Fruit fly (Drosophila melanogaster) whole organism, pupa: Measurements from ENCODE around the gene mthl10.

Source experiments
- CG34367 ChIP-seq: fragments of 200-800 bp; sonication (Bioruptor generic); optimal IDR thresholded peaks from 2 replicates; lab custom pipeline; 2018; ENCODE audit warnings: missing biosample characterization, mild to moderate bottlenecking, missing genetic modification characterization
- CG9948 ChIP-seq: fragments of 200-800 bp; sonication (Bioruptor generic); optimal IDR thresholded peaks from 2 replicates; lab custom pipeline; 2018; ENCODE audit warnings: missing biosample characterization, mild to moderate bottlenecking, missing genetic modification characterization, moderate library complexity
- EcR ChIP-seq: fragments of 200-800 bp; sonication (Bioruptor generic); optimal IDR thresholded peaks from 3 replicates; lab custom pipeline; 2019; ENCODE audit warnings: missing biosample characterization, missing genetic modification characterization, mild to moderate bottlenecking, moderate library complexity, missing genetic modification reagents
- Ets98B ChIP-seq: fragments of 200-800 bp; sonication (Bioruptor generic); IDR thresholded peaks from 2 replicates; pipeline ENCODE4 v1.3.6; 2022; ENCODE audit warnings: missing biosample characterization, missing genetic modification characterization
- Pif1A ChIP-seq: fragments of 200-800 bp; sonication (Bioruptor generic); optimal IDR thresholded peaks from 3 replicates; lab custom pipeline; 2016; ENCODE audit warnings: missing biosample characterization, missing genetic modification characterization
- fd96Ca ChIP-seq: fragments of 200-800 bp; sonication (Bioruptor generic); IDR thresholded peaks from 3 replicates; pipeline ENCODE4 v1.3.6; 2022; ENCODE audit warnings: missing biosample characterization, missing genetic modification characterization

- no peak for TF ChIP-seq Ets98B (GFP tag; lab: Robert Waterston, UW)
- TF ChIP-seq CG9948 (tag; lab: Kevin White, UChicago): no peak
- TF ChIP-seq fd96Ca (GFP tag; lab: Robert Waterston, UW): no peak
- TF ChIP-seq Pif1A (GFP tag; lab: Kevin White, UChicago): no peak
- no peak for TF ChIP-seq EcR (GFP tag; lab: Kevin White, UChicago)
- TF ChIP-seq CG34367 (tag; lab: Kevin White, UChicago): no peak
Measured at dm6 chr3L:339072-339471, 3.6 kb downstream of the mthl10 start.
